Fruit fly (Drosophila melanogaster) whole organism, prepupa: ENCODE measurements around the gene eIF4EHP.

ENCODE experiments used
- CG10631 ChIP-seq: fragments of 200-800 bp; sonication (Bioruptor generic); optimal IDR thresholded peaks from 2 replicates; lab custom pipeline; 2016; ENCODE audit warnings: missing biosample characterization, missing genetic modification characterization
- CG6163 ChIP-seq: fragments of 200-800 bp; sonication (Bioruptor generic); IDR thresholded peaks from 3 replicates; pipeline ENCODE4 v1.3.6; 2022; ENCODE audit warnings: missing biosample characterization, missing genetic modification characterization
- CG6792 ChIP-seq: fragments of 200-800 bp; sonication (Bioruptor generic); optimal IDR thresholded peaks from 3 replicates; lab custom pipeline; 2016; ENCODE audit warnings: missing biosample characterization, missing genetic modification characterization
- Ets96B ChIP-seq: fragments of 200-800 bp; optimal IDR thresholded peaks from 2 replicates; lab custom pipeline; 2019; ENCODE audit warnings: missing biosample characterization, mild to moderate bottlenecking, missing genetic modification characterization, moderate library complexity
- Lpt ChIP-seq: fragments of 200-800 bp; sonication (Bioruptor generic); optimal IDR thresholded peaks from 3 replicates; lab custom pipeline; 2016; ENCODE audit warnings: missing biosample characterization, missing genetic modification characterization
- OdsH ChIP-seq: fragments of 200-800 bp; sonication (Bioruptor generic); optimal IDR thresholded peaks from 3 replicates; lab custom pipeline; 2016; ENCODE audit warnings: missing biosample characterization, missing genetic modification characterization
- acj6 ChIP-seq: fragments of 200-800 bp; sonication (Bioruptor generic); optimal IDR thresholded peaks from 3 replicates; lab custom pipeline; 2016; ENCODE audit warnings: missing biosample characterization, missing genetic modification characterization
- dsx ChIP-seq: fragments of 200-800 bp; optimal IDR thresholded peaks from 3 replicates; lab custom pipeline; 2019; ENCODE audit warnings: missing biosample characterization, mild to moderate bottlenecking, missing genetic modification characterization, moderate library complexity; ENCODE audit not compliant: poor library complexity, severe bottlenecking
- pdm3 ChIP-seq: fragments of 200-800 bp; sonication (Bioruptor generic); optimal IDR thresholded peaks from 3 replicates; lab custom pipeline; 2016; ENCODE audit warnings: missing biosample characterization, missing genetic modification characterization
- topi ChIP-seq: fragments of 200-800 bp; sonication (Bioruptor generic); optimal IDR thresholded peaks from 3 replicates; lab custom pipeline; 2016; ENCODE audit warnings: missing biosample characterization, missing genetic modification characterization

DNA sequence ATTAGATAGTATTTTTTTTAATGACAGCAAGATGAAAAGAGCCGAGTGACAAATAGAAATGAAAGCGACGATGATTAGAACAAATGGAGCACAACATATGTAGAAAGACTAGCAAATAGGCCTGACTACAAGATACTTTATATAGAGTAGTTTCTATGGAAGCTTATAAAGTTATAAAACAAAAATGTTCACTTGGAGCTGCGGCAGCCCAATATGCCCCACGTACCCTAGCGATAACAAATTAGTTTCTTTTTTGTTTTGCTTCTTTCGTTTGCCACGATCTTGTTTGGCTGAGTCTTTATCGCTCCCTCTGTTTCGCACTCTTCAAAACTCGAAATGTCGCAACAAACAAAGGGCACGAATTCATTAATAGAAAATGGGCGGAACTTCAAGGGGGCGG is 8.0 kb downstream of the eIF4EHP start:
- no peak for TF ChIP-seq acj6 (GFP tag; lab: Kevin White, UChicago)
- no peak for TF ChIP-seq Ets96B (tag; lab: Kevin White, UChicago)
- no peak for TF ChIP-seq Lpt (GFP tag; lab: Kevin White, UChicago)
- TF ChIP-seq topi (GFP tag; lab: Kevin White, UChicago) = no peak
- no peak for TF ChIP-seq CG6163 (GFP tag; lab: Robert Waterston, UW)
- TF ChIP-seq CG6792 = no peak
- TF ChIP-seq pdm3 (GFP tag; lab: Kevin White, UChicago) = peak; percentile 5
- no peak for TF ChIP-seq CG10631 (GFP tag; lab: Kevin White, UChicago)
- no peak for TF ChIP-seq OdsH (GFP tag; lab: Kevin White, UChicago)
- TF ChIP-seq dsx (GFP tag; lab: Kevin White, UChicago) = no peak
